Fruit fly (Drosophila melanogaster): Measurements from ENCODE around the gene Dhc1.
A peak's percentile ranks its signal among the peaks of the same experiment; 100 is the strongest.

Gene Dhc1

dm6 chr3R:9702567-9702966 is 28.1 kb upstream of the Dhc1 start (continued):
- peak; percentile 79 for TF ChIP-seq CHES-1-like (GFP tag; optimal IDR thresholded peaks at IDR 0.05)
- TF ChIP-seq Neu2 (GFP tag; optimal IDR thresholded peaks at IDR 0.05; ENCODE audit: borderline replicate concordance), result no peak
- peak; percentile 88 for TF ChIP-seq HHEX (GFP tag; optimal IDR thresholded peaks at IDR 0.05)
- peak; percentile 89 for TF ChIP-seq CG1233 (GFP tag; optimal IDR thresholded peaks at IDR 0.05)
- no peak for TF ChIP-seq klu (GFP tag; IDR thresholded peaks at IDR 0.05)
- TF ChIP-seq CG8388 (GFP tag; optimal IDR thresholded peaks at IDR 0.05), result peak; percentile 88
- peak; percentile 89 for TF ChIP-seq Dek (tag; optimal IDR thresholded peaks at IDR 0.05)
- peak; percentile 82 for TF ChIP-seq CG10147 (GFP tag; optimal IDR thresholded peaks at IDR 0.05)
- TF ChIP-seq org-1 (GFP tag; optimal IDR thresholded peaks at IDR 0.05), result peak; percentile 84
- peak; percentile 72 for TF ChIP-seq Blimp-1 (GFP tag; optimal IDR thresholded peaks at IDR 0.05)
- no peak for TF ChIP-seq CG17912 (GFP tag; optimal IDR thresholded peaks at IDR 0.05)
- no peak for TF ChIP-seq usp (GFP tag; optimal IDR thresholded peaks at IDR 0.05)
- peak; percentile 57 for TF ChIP-seq bigmax (GFP tag; optimal IDR thresholded peaks at IDR 0.05)
- no peak for TF ChIP-seq CG2129 (GFP tag; IDR thresholded peaks at IDR 0.05; ENCODE audit: partially characterized antibody)
- TF ChIP-seq pnt (GFP tag; optimal IDR thresholded peaks at IDR 0.05), result peak; percentile 73
- TF ChIP-seq Pdp1 (GFP tag; optimal IDR thresholded peaks at IDR 0.05), result peak; percentile 83 to 84
- no peak for TF ChIP-seq hbn (GFP tag; IDR thresholded peaks at IDR 0.05; ENCODE audit: partially characterized antibody)
- peak; percentile 87 for TF ChIP-seq CG13624 (GFP tag; optimal IDR thresholded peaks at IDR 0.05)
- TF ChIP-seq CG10565 (GFP tag; optimal IDR thresholded peaks at IDR 0.05), result peak; percentile 55
- TF ChIP-seq croc (GFP tag; conservative IDR thresholded peaks at IDR 0.05), result peak; percentile 76
- TF ChIP-seq CG11398 (GFP tag; optimal IDR thresholded peaks at IDR 0.05), result peak; percentile 72
- peak; percentile 69 for TF ChIP-seq Ets97D (GFP tag; optimal IDR thresholded peaks at IDR 0.05)

DNA sequence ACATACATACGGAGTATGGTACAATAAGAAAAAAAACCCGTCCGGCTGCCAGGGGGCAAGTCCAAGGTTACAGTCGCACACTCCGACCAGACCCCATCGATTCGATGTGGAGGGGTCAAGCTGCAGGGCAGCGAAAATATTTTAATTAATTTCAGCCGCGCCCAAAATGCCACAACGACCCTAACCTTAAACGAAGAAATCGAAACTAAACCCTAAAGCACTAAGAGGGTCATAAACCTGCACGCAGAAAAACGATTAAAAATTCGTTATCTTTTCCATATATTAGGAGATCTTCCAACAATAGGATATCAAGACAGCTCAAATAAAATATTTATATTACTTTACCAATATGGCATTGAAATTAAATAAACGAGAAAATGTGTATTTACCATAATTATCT is 27.5 kb upstream of the Dhc1 start:
- TF ChIP-seq pfk (GFP tag; optimal IDR thresholded peaks at IDR 0.05) (no peak), emc (GFP tag; optimal IDR thresholded peaks at IDR 0.05) (no peak), CG10979 (tag; optimal IDR thresholded peaks at IDR 0.05) (no peak), Hr78 (GFP tag; optimal IDR thresholded peaks at IDR 0.05) (peak in 1 of 2 experiments; percentile 72), CG17186 (GFP tag; optimal IDR thresholded peaks at IDR 0.05) (no peak), CG17359 (tag; optimal IDR thresholded peaks at IDR 0.05) (peak; percentile 30), Hey (tag; optimal IDR thresholded peaks at IDR 0.05) (no peak), CG2889 (GFP tag; IDR thresholded peaks at IDR 0.05) (no peak), CG15696 (tag; optimal IDR thresholded peaks at IDR 0.05) (no peak), Oli (tag; optimal IDR thresholded peaks at IDR 0.05) (peak; percentile 8), CG2120 (GFP tag; optimal IDR thresholded peaks at IDR 0.05) (peak; percentile 33), sd (tag; optimal IDR thresholded peaks at IDR 0.05) (peak; percentile 67), gem (tag; optimal IDR thresholded peaks at IDR 0.05) (peak; percentile 58), dpn (GFP tag; optimal IDR thresholded peaks at IDR 0.05) (peak in 1 of 2 experiments; percentile 9), Sox100B (GFP tag; optimal IDR thresholded peaks at IDR 0.05) (no peak), CG16863 (GFP tag; optimal IDR thresholded peaks at IDR 0.05) (no peak), CG12155 (GFP tag; optimal IDR thresholded peaks at IDR 0.05) (peak; percentile 4), PHDP (tag; optimal IDR thresholded peaks at IDR 0.05) (peak; percentile 2), Hr51 (GFP tag; optimal IDR thresholded peaks at IDR 0.05) (peak in 1 of 2 experiments; percentile 64), CG5245 (GFP tag; optimal IDR thresholded peaks at IDR 0.05) (no peak), ci (GFP tag; IDR thresholded peaks at IDR 0.05) (no peak), pros (GFP tag; optimal IDR thresholded peaks at IDR 0.05) (no peak), CG13424 (tag; optimal IDR thresholded peaks at IDR 0.05) (peak; percentile 50), Jarid2 (GFP tag; optimal IDR thresholded peaks at IDR 0.05) (no peak), grau (tag; optimal IDR thresholded peaks at IDR 0.05) (peak; percentile 36), Fer3 (tag; optimal IDR thresholded peaks at IDR 0.05) (peak; percentile 20), Pdp1 (GFP tag; optimal IDR thresholded peaks at IDR 0.05) (no peak), CG18599 (GFP tag; optimal IDR thresholded peaks at IDR 0.05) (no peak)
